Fruit fly (Drosophila melanogaster) whole organism, embryonic: ENCODE data around the gene CG14851.

Experiments
- Adf1 ChIP-seq: fragments of 200-800 bp; sonication (Bioruptor generic); IDR thresholded peaks from 2 replicates; pipeline ENCODE4 v1.3.6; 2022; ENCODE audit warnings: missing biosample characterization, missing genetic modification characterization
- CG11085 ChIP-seq: fragments of 200-800 bp; sonication (Bioruptor generic); IDR thresholded peaks from 2 replicates; pipeline ENCODE4 v1.3.6; 2022; ENCODE audit warnings: missing biosample characterization, missing genetic modification characterization
- CG13624 ChIP-seq: fragments of 200-800 bp; sonication (Bioruptor generic); optimal IDR thresholded peaks from 2 replicates; lab custom pipeline; 2016; ENCODE audit warnings: missing biosample characterization, missing genetic modification characterization
- CG14441 ChIP-seq: fragments of 200-800 bp; sonication (Bioruptor generic); IDR thresholded peaks from 2 replicates; pipeline ENCODE4 v1.3.6; 2022; ENCODE audit warnings: missing biosample characterization, missing genetic modification characterization
- CG1647 ChIP-seq: fragments of 200-800 bp; sonication (Bioruptor generic); optimal IDR thresholded peaks from 3 replicates; lab custom pipeline; 2016; ENCODE audit warnings: missing biosample characterization, missing genetic modification characterization
- CG16863 ChIP-seq: fragments of 200-800 bp; sonication (Bioruptor generic); optimal IDR thresholded peaks from 3 replicates; lab custom pipeline; 2016; ENCODE audit warnings: missing biosample characterization, missing genetic modification characterization
- CG17359 ChIP-seq: fragments of 200-800 bp; sonication (Bioruptor generic); optimal IDR thresholded peaks from 3 replicates; lab custom pipeline; 2018; ENCODE audit warnings: missing biosample characterization, mild to moderate bottlenecking, missing genetic modification characterization, moderate library complexity
- CG17829 ChIP-seq: fragments of 200-800 bp; optimal IDR thresholded peaks from 2 replicates; lab custom pipeline; 2019; ENCODE audit warnings: missing biosample characterization, mild to moderate bottlenecking, missing genetic modification characterization, moderate library complexity
- CG18476 ChIP-seq: fragments of 200-800 bp; sonication (Bioruptor generic); optimal IDR thresholded peaks from 2 replicates; lab custom pipeline; 2016; ENCODE audit warnings: missing biosample characterization, mild to moderate bottlenecking, missing genetic modification characterization
- CG2199 ChIP-seq: fragments of 200-800 bp; sonication (Bioruptor generic); IDR thresholded peaks from 3 replicates; pipeline ENCODE4 v1.3.6; 2022; ENCODE audit warnings: missing biosample characterization, missing genetic modification characterization
- CG2678 ChIP-seq: fragments of 200-800 bp; sonication (Bioruptor generic); optimal IDR thresholded peaks from 3 replicates; lab custom pipeline; 2019; ENCODE audit warnings: missing biosample characterization, mild to moderate bottlenecking, missing genetic modification characterization, moderate library complexity
- CG2712 ChIP-seq: fragments of 200-800 bp; optimal IDR thresholded peaks from 3 replicates; lab custom pipeline; 2019; ENCODE audit warnings: missing biosample characterization, mild to moderate bottlenecking, missing genetic modification characterization, moderate library complexity
- CG31441 ChIP-seq: fragments of 200-800 bp; sonication (Bioruptor generic); IDR thresholded peaks from 2 replicates; pipeline ENCODE4 v1.3.6; 2022; ENCODE audit warnings: missing biosample characterization, missing genetic modification characterization
- CG4328 ChIP-seq: fragments of 200-800 bp; sonication (Bioruptor generic); optimal IDR thresholded peaks from 3 replicates; lab custom pipeline; 2017; ENCODE audit warnings: missing biosample characterization, missing genetic modification reagents, missing genetic modification characterization
- CG4730 ChIP-seq: fragments of 200-800 bp; sonication (Bioruptor generic); IDR thresholded peaks from 2 replicates; pipeline ENCODE4 v1.3.6; 2022; ENCODE audit warnings: missing biosample characterization, missing genetic modification characterization
- CG4820 ChIP-seq: fragments of 200-800 bp; sonication (Bioruptor generic); optimal IDR thresholded peaks from 3 replicates; lab custom pipeline; 2016; ENCODE audit warnings: missing biosample characterization, missing genetic modification characterization
- CG6254 ChIP-seq: fragments of 200-800 bp; sonication (Bioruptor generic); optimal IDR thresholded peaks from 3 replicates; lab custom pipeline; 2017; ENCODE audit warnings: mild to moderate bottlenecking, missing biosample characterization, missing genetic modification reagents, missing genetic modification characterization
- CG6683 ChIP-seq: fragments of 200-800 bp; sonication (Bioruptor generic); optimal IDR thresholded peaks from 2 replicates; lab custom pipeline; 2017; ENCODE audit warnings: missing biosample characterization, mild to moderate bottlenecking, missing genetic modification characterization, missing genetic modification reagents
- CG6689 ChIP-seq: fragments of 200-800 bp; sonication (Bioruptor generic); IDR thresholded peaks from 2 replicates; pipeline ENCODE4 v1.3.6; 2022; ENCODE audit warnings: missing biosample characterization, missing genetic modification characterization
- CG7372 ChIP-seq: fragments of 200-800 bp; sonication (Bioruptor generic); IDR thresholded peaks from 2 replicates; pipeline ENCODE4 v1.3.6; 2022; ENCODE audit warnings: missing biosample characterization, missing genetic modification characterization
- CG8290 ChIP-seq, 3 experiments: fragments of 200-800 bp; sonication (Bioruptor generic); optimal IDR thresholded peaks; 2 replicates each; lab custom pipeline; 2016 to 2019; ENCODE audit warnings: missing biosample characterization in 3 of 3, missing genetic modification characterization in 3 of 3, mild to moderate bottlenecking in 2 of 3, moderate library complexity in 1 of 3
- CG9437 ChIP-seq: fragments of 200-800 bp; sonication (Bioruptor generic); optimal IDR thresholded peaks from 2 replicates; lab custom pipeline; 2018; ENCODE audit warnings: missing biosample characterization, mild to moderate bottlenecking, missing genetic modification characterization
- Fer3 ChIP-seq: fragments of 200-800 bp; sonication (Bioruptor generic); optimal IDR thresholded peaks from 2 replicates; lab custom pipeline; 2018; ENCODE audit warnings: missing biosample characterization, mild to moderate bottlenecking, missing genetic modification characterization, moderate library complexity
- HLHmδ ChIP-seq: fragments of 200-800 bp; sonication (Bioruptor generic); optimal IDR thresholded peaks from 2 replicates; lab custom pipeline; 2018; ENCODE audit warnings: missing biosample characterization, mild to moderate bottlenecking, missing genetic modification characterization, moderate library complexity
- HmgZ ChIP-seq: fragments of 200-800 bp; sonication (Bioruptor generic); optimal IDR thresholded peaks from 2 replicates; lab custom pipeline; 2018; ENCODE audit warnings: missing biosample characterization, mild to moderate bottlenecking, missing genetic modification characterization
- Hr78 ChIP-seq, 2 experiments: fragments of 200-800 bp in 1 of 2; fragments of >200 bp in 1 of 2; sonication (Bioruptor generic) in 1 of 2; optimal IDR thresholded peaks; 2 replicates each; lab custom pipeline; 2017 to 2019; ENCODE audit warnings: missing biosample characterization in 2 of 2, missing genetic modification characterization in 2 of 2, mild to moderate bottlenecking in 1 of 2, moderate library complexity in 1 of 2
- MESR4 ChIP-seq: fragments of 200-800 bp; sonication (Bioruptor generic); optimal IDR thresholded peaks from 2 replicates; lab custom pipeline; 2018; ENCODE audit warnings: missing biosample characterization, mild to moderate bottlenecking, missing genetic modification characterization, moderate library complexity
- NC2β ChIP-seq: fragments of 200-800 bp; sonication (Bioruptor generic); optimal IDR thresholded peaks from 2 replicates; lab custom pipeline; 2016; ENCODE audit warnings: missing biosample characterization, missing genetic modification characterization
- Nf-YC ChIP-seq: fragments of 200-800 bp; optimal IDR thresholded peaks from 3 replicates; lab custom pipeline; 2019; ENCODE audit warnings: missing biosample characterization, mild to moderate bottlenecking, missing genetic modification characterization, moderate library complexity
- Oaz ChIP-seq: fragments of 200-800 bp; sonication (Bioruptor generic); IDR thresholded peaks from 2 replicates; pipeline ENCODE4 v1.3.6; 2022; ENCODE audit warnings: missing biosample characterization, missing genetic modification characterization
- PHDP ChIP-seq: fragments of 200-800 bp; sonication (Bioruptor generic); optimal IDR thresholded peaks from 3 replicates; lab custom pipeline; 2018; ENCODE audit warnings: missing biosample characterization, mild to moderate bottlenecking, missing genetic modification characterization, moderate library complexity
- Poxn ChIP-seq: fragments of 200-800 bp; sonication (Bioruptor generic); IDR thresholded peaks from 2 replicates; pipeline ENCODE4 v1.3.6; 2022; ENCODE audit warnings: missing biosample characterization, missing genetic modification characterization
- Sox102F ChIP-seq: fragments of 200-800 bp; sonication (Bioruptor generic); optimal IDR thresholded peaks from 2 replicates; lab custom pipeline; 2018; ENCODE audit warnings: missing biosample characterization, mild to moderate bottlenecking, missing genetic modification characterization, moderate library complexity
- az2 ChIP-seq: fragments of 200-800 bp; sonication (Bioruptor generic); optimal IDR thresholded peaks from 3 replicates; lab custom pipeline; 2016; ENCODE audit warnings: missing biosample characterization, missing genetic modification characterization
- bcd ChIP-seq: fragments of 200-800 bp; sonication (Bioruptor generic); optimal IDR thresholded peaks from 2 replicates; lab custom pipeline; 2017; ENCODE audit warnings: missing biosample characterization, mild to moderate bottlenecking, missing genetic modification characterization
- br ChIP-seq: fragments of >200 bp; optimal IDR thresholded peaks from 2 replicates; lab custom pipeline; 2017
- corto ChIP-seq: fragments of 200-800 bp; sonication (Bioruptor generic); optimal IDR thresholded peaks from 2 replicates; lab custom pipeline; 2016; ENCODE audit warnings: missing biosample characterization, mild to moderate bottlenecking, missing genetic modification characterization, moderate library complexity
- dati ChIP-seq: fragments of 200-800 bp; sonication (Bioruptor generic); IDR thresholded peaks from 2 replicates; pipeline ENCODE4 v1.3.6; 2022; ENCODE audit warnings: missing biosample characterization, missing genetic modification characterization
- dmrt11E ChIP-seq: fragments of 200-800 bp; sonication (Bioruptor generic); optimal IDR thresholded peaks from 3 replicates; lab custom pipeline; 2018; ENCODE audit warnings: missing biosample characterization, mild to moderate bottlenecking, missing genetic modification characterization, moderate library complexity
- esg ChIP-seq: fragments of 200-800 bp; sonication (Bioruptor generic); conservative IDR thresholded peaks from 2 replicates; pipeline ENCODE4 v1.3.6; 2022; ENCODE audit warnings: missing biosample characterization, missing genetic modification characterization
- gcm2 ChIP-seq: fragments of 200-800 bp; sonication (Bioruptor generic); optimal IDR thresholded peaks from 2 replicates; lab custom pipeline; 2016; ENCODE audit warnings: missing biosample characterization, missing genetic modification characterization
- gfzf ChIP-seq: fragments of 200-800 bp; sonication (Bioruptor generic); optimal IDR thresholded peaks from 2 replicates; lab custom pipeline; 2016; ENCODE audit warnings: missing biosample characterization, mild to moderate bottlenecking, missing genetic modification characterization, moderate library complexity
- jigr1 ChIP-seq: fragments of 200-800 bp; sonication (Bioruptor generic); IDR thresholded peaks from 3 replicates; pipeline ENCODE4 v1.3.6; 2022; ENCODE audit warnings: missing biosample characterization, missing genetic modification characterization
- lilli ChIP-seq: fragments of 200-800 bp; sonication (Bioruptor generic); optimal IDR thresholded peaks from 3 replicates; lab custom pipeline; 2016; ENCODE audit warnings: missing biosample characterization, missing genetic modification characterization
- nom ChIP-seq: fragments of 200-800 bp; sonication (Bioruptor generic); optimal IDR thresholded peaks from 2 replicates; lab custom pipeline; 2017; ENCODE audit warnings: missing biosample characterization, missing genetic modification characterization, mild to moderate bottlenecking, moderate library complexity, missing genetic modification reagents
- otp ChIP-seq: fragments of 200-800 bp; sonication (Bioruptor generic); IDR thresholded peaks from 3 replicates; pipeline ENCODE4, ENCODE4 v1.3.6; 2022; ENCODE audit warnings: missing biosample characterization, missing genetic modification characterization
- pnt ChIP-seq: fragments of 200-800 bp; sonication (Bioruptor generic); optimal IDR thresholded peaks from 3 replicates; lab custom pipeline; 2016; ENCODE audit warnings: missing biosample characterization, missing genetic modification characterization
- trem ChIP-seq: fragments of 200-800 bp; optimal IDR thresholded peaks from 3 replicates; lab custom pipeline; 2019; ENCODE audit warnings: missing biosample characterization, mild to moderate bottlenecking, missing genetic modification characterization, moderate library complexity
- trh ChIP-seq: fragments of 200-800 bp; sonication (Bioruptor generic); optimal IDR thresholded peaks from 2 replicates; lab custom pipeline; 2016; ENCODE audit warnings: missing biosample characterization, missing genetic modification characterization
- vvl ChIP-seq: fragments of 200-800 bp; sonication (Bioruptor generic); IDR thresholded peaks from 2 replicates; pipeline ENCODE4 v1.3.6; 2022; ENCODE audit warnings: missing biosample characterization, missing genetic modification characterization
- zen ChIP-seq: fragments of 200-800 bp; sonication (Bioruptor generic); optimal IDR thresholded peaks from 3 replicates; lab custom pipeline; 2018; ENCODE audit warnings: missing biosample characterization, mild to moderate bottlenecking, missing genetic modification characterization, moderate library complexity

Gene CG14851

dm6 chr3R:14597935-14598424, 35.8 kb downstream of the CG14851 start (continued):
- TF ChIP-seq Nf-YC (tag; lab: Kevin White, UChicago) = no peak
- TF ChIP-seq Oaz (GFP tag; lab: Robert Waterston, UW) = no peak
- TF ChIP-seq pnt = no peak
- no peak for TF ChIP-seq Poxn (GFP tag; lab: Robert Waterston, UW)
- peak; percentile 33 for TF ChIP-seq PHDP
- peak; percentile 35 for TF ChIP-seq HLHmδ
- TF ChIP-seq Fer3 (tag; lab: Kevin White, UChicago) = no peak
- peak; percentile 33 for TF ChIP-seq az2 (GFP tag; lab: Kevin White, UChicago)
- no peak for TF ChIP-seq CG11085
- TF ChIP-seq CG7372 (GFP tag; lab: Robert Waterston, UW) = no peak
- TF ChIP-seq esg = no peak
- TF ChIP-seq CG9437 (GFP tag; lab: Kevin White, UChicago) = no peak
- TF ChIP-seq nom (GFP tag; lab: Kevin White, UChicago) = peak; percentile 7
- peak in 1 of 2 experiments; percentile 1 for TF ChIP-seq Hr78 (GFP tag; optimal IDR thresholded peaks at IDR 0.05; lab: Kevin White, UChicago)
- TF ChIP-seq CG2678 = peak; percentile 45
- TF ChIP-seq gfzf = no peak
- no peak for TF ChIP-seq CG8290 (GFP tag; optimal IDR thresholded peaks at IDR 0.05; lab: Kevin White, UChicago)
- TF ChIP-seq CG8290 (tag; optimal IDR thresholded peaks at IDR 0.05; lab: Kevin White, UChicago) = no peak
- peak; percentile 10 for TF ChIP-seq CG18476 (GFP tag; lab: Kevin White, UChicago)
- no peak for TF ChIP-seq br (lab: Kevin White, UChicago)
- no peak for TF ChIP-seq CG16863 (GFP tag; lab: Kevin White, UChicago)
- TF ChIP-seq Sox102F (GFP tag; lab: Kevin White, UChicago) = peak; percentile 55
- peak; percentile 68 for TF ChIP-seq dmrt11E (tag; lab: Kevin White, UChicago)
- peak; percentile 59 for TF ChIP-seq CG31441 (GFP tag; lab: Robert Waterston, UW)
- TF ChIP-seq CG14441 (GFP tag; lab: Robert Waterston, UW) = no peak
- TF ChIP-seq vvl (GFP tag; lab: Robert Waterston, UW) = peak; percentile 47; the same call in 1 of the 2 replicates
- TF ChIP-seq bcd (GFP tag; lab: Kevin White, UChicago) = peak; percentile 16
- no peak for TF ChIP-seq zen (tag; lab: Kevin White, UChicago)
- TF ChIP-seq jigr1 (GFP tag; lab: Robert Waterston, UW) = no peak
- no peak for TF ChIP-seq CG6683 (GFP tag; lab: Kevin White, UChicago)
- TF ChIP-seq otp (GFP tag; lab: Robert Waterston, UW) = no peak
- TF ChIP-seq CG6689 (GFP tag; lab: Robert Waterston, UW) = peak; percentile 25; the same call in 1 of the 2 replicates
- TF ChIP-seq CG17359 = peak; percentile 11
- TF ChIP-seq NC2β (GFP tag; lab: Kevin White, UChicago) = no peak
- TF ChIP-seq HmgZ = no peak
- peak; percentile 18 for TF ChIP-seq CG6254 (GFP tag; lab: Kevin White, UChicago)
- TF ChIP-seq gcm2 (GFP tag; lab: Kevin White, UChicago) = no peak
- no peak for TF ChIP-seq MESR4 (GFP tag; lab: Kevin White, UChicago)
- TF ChIP-seq trem (tag; lab: Kevin White, UChicago) = peak; percentile 21
- TF ChIP-seq CG1647 (GFP tag; lab: Kevin White, UChicago) = no peak
- TF ChIP-seq Adf1 = no peak
- no peak for TF ChIP-seq lilli (GFP tag; lab: Kevin White, UChicago)
- TF ChIP-seq CG4730 = no peak
- TF ChIP-seq dati (GFP tag; lab: Robert Waterston, UW) = 0 out of 2 replicates have a peak, but pooled peaks have one; percentile 24
- TF ChIP-seq CG13624 (GFP tag; lab: Kevin White, UChicago) = no peak
- peak; percentile 32 for TF ChIP-seq CG4820
- TF ChIP-seq CG2199 (GFP tag; lab: Robert Waterston, UW) = peak; percentile 57; the same call in 1 of the 3 replicates
- no peak for TF ChIP-seq trh
- TF ChIP-seq CG4328 (GFP tag; lab: Kevin White, UChicago) = no peak
- no peak for TF ChIP-seq corto (GFP tag; lab: Kevin White, UChicago)
- peak; percentile 45 for TF ChIP-seq CG17829 (tag; lab: Kevin White, UChicago)
- TF ChIP-seq CG2712 = peak; percentile 64
